Worm (Caenorhabditis elegans) whole organism, late embryonic: ENCODE measurements around the gene F21C10.5.

Source experiments
- C38D4.7 ChIP-seq: fragments of 200-800 bp; sonication (Bioruptor generic); optimal IDR thresholded peaks from 2 replicates; lab custom pipeline; 2018; ENCODE audit warnings: mild to moderate bottlenecking, missing genetic modification characterization, moderate library complexity, missing compliant biosample characterization
- K02D7.2 ChIP-seq: sonication (generic microtip); optimal IDR thresholded peaks from 2 replicates; lab custom pipeline; 2017; ENCODE audit warnings: mild to moderate bottlenecking, missing genetic modification characterization, missing compliant biosample characterization
- ahr-1 ChIP-seq: sonication (generic microtip); optimal IDR thresholded peaks from 2 replicates; lab custom pipeline; 2016; ENCODE audit warnings: missing genetic modification characterization, missing compliant biosample characterization
- dve-1 ChIP-seq: sonication (generic microtip); optimal IDR thresholded peaks from 2 replicates; lab custom pipeline; 2017; ENCODE audit warnings: antibody characterized with exemption, mild to moderate bottlenecking, missing genetic modification characterization, missing compliant biosample characterization
- elt-2 ChIP-seq: sonication (generic microtip); optimal IDR thresholded peaks from 2 replicates; lab custom pipeline; 2016; ENCODE audit warnings: missing genetic modification reagents, missing genetic modification characterization, missing compliant biosample characterization
- fkh-10 ChIP-seq: fragments of 150-350 bp; optimal IDR thresholded peaks from 2 replicates; lab custom pipeline; 2014; ENCODE audit warnings: missing biosample characterization, missing genetic modification reagents, missing genetic modification characterization
- gmeb-2 ChIP-seq: sonication (generic microtip); optimal IDR thresholded peaks from 2 replicates; lab custom pipeline; 2016; ENCODE audit warnings: missing genetic modification characterization, inconsistent platforms, missing compliant biosample characterization
- hlh-8 ChIP-seq: sonication (generic microtip); optimal IDR thresholded peaks from 2 replicates; lab custom pipeline; 2016; ENCODE audit warnings: missing genotype, missing genetic modification characterization, missing compliant biosample characterization
- nhr-11 ChIP-seq: fragments of 150-350 bp; optimal IDR thresholded peaks from 2 replicates; lab custom pipeline; 2014; ENCODE audit warnings: missing biosample characterization, missing genetic modification characterization
- pag-3 ChIP-seq: sonication (generic microtip); optimal IDR thresholded peaks from 2 replicates; lab custom pipeline; 2016; ENCODE audit warnings: missing compliant biosample characterization, missing genetic modification characterization, borderline replicate concordance
- pqm-1 ChIP-seq: sonication (generic microtip); optimal IDR thresholded peaks from 2 replicates; lab custom pipeline; 2016; ENCODE audit warnings: missing genetic modification characterization, missing compliant biosample characterization
- rnt-1 ChIP-seq: sonication (generic microtip); optimal IDR thresholded peaks from 2 replicates; lab custom pipeline; 2016; ENCODE audit warnings: missing genetic modification characterization, missing compliant biosample characterization
- unc-3 ChIP-seq, 2 experiments: fragments of 200-800 bp in 1 of 2; sonication (Bioruptor generic) in 1 of 2; sonication (generic microtip) in 1 of 2; conservative IDR thresholded peaks in 1 of 2; optimal IDR thresholded peaks in 1 of 2; 2 replicates each; pipeline versions ENCODE4 v1.3.6 to Lab custom; 2016 to 2022; ENCODE audit warnings: missing compliant biosample characterization in 2 of 2, missing genetic modification characterization in 2 of 2, missing genetic modification reagents in 1 of 2

ce11 chrV:9078815-9079525, 46.5 kb upstream of the F21C10.5 start:
- TF ChIP-seq dve-1 (no peak), ahr-1 (tag; lab: Kevin White, UChicago) (no peak), pag-3 (no peak), unc-3 (GFP tag; conservative IDR thresholded peaks at IDR 0.05; lab: Robert Waterston, UW) (no peak), unc-3 (tag; optimal IDR thresholded peaks at IDR 0.05; lab: Kevin White, UChicago) (no peak), fkh-10 (no peak), rnt-1 (no peak), elt-2 (tag; lab: Kevin White, UChicago) (peak; percentile 73), hlh-8 (tag; lab: Kevin White, UChicago) (no peak), gmeb-2 (no peak), K02D7.2 (tag; lab: Kevin White, UChicago) (no peak), pqm-1 (tag; lab: Kevin White, UChicago) (no peak), C38D4.7 (GFP tag; lab: Kevin White, UChicago) (no peak), nhr-11 (tag; lab: Kevin White, UChicago) (no peak)
